Fruit fly (Drosophila melanogaster) whole organism, embryonic: Measurements from ENCODE around the gene UQCR-C1.
A peak's percentile ranks its signal among the peaks of the same experiment; 100 is the strongest.

Experiments
- Atf6 ChIP-seq: fragments of 200-800 bp; sonication (Bioruptor generic); IDR thresholded peaks from 2 replicates; pipeline ENCODE4 v1.3.6; 2022; ENCODE audit warnings: missing biosample characterization, missing genetic modification characterization
- Awh ChIP-seq: fragments of 200-800 bp; sonication (Bioruptor generic); IDR thresholded peaks from 2 replicates; pipeline ENCODE4, ENCODE4 v1.3.6; 2022; ENCODE audit warnings: missing biosample characterization, missing genetic modification characterization
- BtbVII ChIP-seq: fragments of 200-800 bp; sonication (Bioruptor generic); optimal IDR thresholded peaks from 3 replicates; lab custom pipeline; 2017; ENCODE audit warnings: missing biosample characterization, mild to moderate bottlenecking, missing genetic modification characterization
- CG10654 ChIP-seq: fragments of 200-800 bp; sonication (Bioruptor generic); optimal IDR thresholded peaks from 2 replicates; lab custom pipeline; 2016; ENCODE audit warnings: missing biosample characterization, missing genetic modification characterization
- CG11560 ChIP-seq: fragments of 200-800 bp; sonication (Bioruptor generic); IDR thresholded peaks from 3 replicates; pipeline ENCODE4 v1.3.6; 2022; ENCODE audit warnings: missing biosample characterization, missing genetic modification characterization
- CG1233 ChIP-seq: fragments of 200-800 bp; sonication (Bioruptor generic); optimal IDR thresholded peaks from 4 replicates; lab custom pipeline; 2018; ENCODE audit warnings: missing biosample characterization, mild to moderate bottlenecking, missing genetic modification characterization
- CG17385 ChIP-seq: fragments of 200-800 bp; sonication (Bioruptor generic); optimal IDR thresholded peaks from 3 replicates; lab custom pipeline; 2018; ENCODE audit warnings: missing biosample characterization, mild to moderate bottlenecking, missing genetic modification characterization
- CG3065 ChIP-seq: fragments of 200-800 bp; sonication (Bioruptor generic); optimal IDR thresholded peaks from 2 replicates; lab custom pipeline; 2016; ENCODE audit warnings: missing biosample characterization, missing genetic modification characterization
- CG31224 ChIP-seq: fragments of 200-800 bp; sonication (Bioruptor generic); IDR thresholded peaks from 2 replicates; pipeline ENCODE4 v1.3.6; 2022; ENCODE audit warnings: missing biosample characterization, missing genetic modification characterization
- CG5953 ChIP-seq: fragments of 200-800 bp; sonication (Bioruptor generic); IDR thresholded peaks from 2 replicates; pipeline ENCODE4 v1.3.6; 2022; ENCODE audit warnings: missing biosample characterization, missing genetic modification characterization
- CG8089 ChIP-seq: fragments of 200-800 bp; sonication (Bioruptor generic); optimal IDR thresholded peaks from 3 replicates; lab custom pipeline; 2016; ENCODE audit warnings: missing biosample characterization, missing genetic modification characterization
- CG8765 ChIP-seq: fragments of 200-800 bp; sonication (Bioruptor generic); IDR thresholded peaks from 2 replicates; pipeline ENCODE4 v1.3.6; 2022; ENCODE audit warnings: missing biosample characterization, missing genetic modification characterization
- CG9437 ChIP-seq: fragments of 200-800 bp; sonication (Bioruptor generic); optimal IDR thresholded peaks from 2 replicates; lab custom pipeline; 2018; ENCODE audit warnings: missing biosample characterization, mild to moderate bottlenecking, missing genetic modification characterization
- D ChIP-seq, 2 experiments: fragments of 200-800 bp in 1 of 2; fragments of >200 bp in 1 of 2; sonication (Bioruptor generic) in 1 of 2; optimal IDR thresholded peaks; 2 replicates in 1 of 2; 3 replicates in 1 of 2; lab custom pipeline; 2017; ENCODE audit warnings: mild to moderate bottlenecking in 1 of 2, missing biosample characterization in 1 of 2, missing genetic modification characterization in 1 of 2, missing genetic modification reagents in 1 of 2
- D19A ChIP-seq: fragments of 200-800 bp; optimal IDR thresholded peaks from 3 replicates; lab custom pipeline; 2019; ENCODE audit warnings: missing biosample characterization, mild to moderate bottlenecking, missing genetic modification characterization, moderate library complexity
- Deaf1 ChIP-seq: fragments of 200-800 bp; optimal IDR thresholded peaks from 3 replicates; lab custom pipeline; 2019; ENCODE audit warnings: missing biosample characterization, mild to moderate bottlenecking, missing genetic modification characterization, moderate library complexity
- Dref ChIP-seq: fragments of 200-800 bp; sonication (Bioruptor generic); IDR thresholded peaks from 2 replicates; pipeline ENCODE4 v1.3.6; 2022; ENCODE audit warnings: missing biosample characterization, missing genetic modification characterization
- Hsf ChIP-seq: fragments of 200-800 bp; sonication (Bioruptor generic); optimal IDR thresholded peaks from 3 replicates; lab custom pipeline; 2016; ENCODE audit warnings: missing biosample characterization, missing genetic modification characterization
- MTF-1 ChIP-seq: fragments of 200-800 bp; sonication (Bioruptor generic); optimal IDR thresholded peaks from 2 replicates; lab custom pipeline; 2018; ENCODE audit warnings: missing biosample characterization, mild to moderate bottlenecking, missing genetic modification characterization, borderline replicate concordance
- Mes4 ChIP-seq: fragments of 200-800 bp; sonication (Bioruptor generic); optimal IDR thresholded peaks from 2 replicates; lab custom pipeline; 2016; ENCODE audit warnings: missing biosample characterization, missing genetic modification characterization
- Neu2 ChIP-seq: fragments of 200-800 bp; sonication (Bioruptor generic); optimal IDR thresholded peaks from 3 replicates; lab custom pipeline; 2016; ENCODE audit warnings: missing biosample characterization, missing genetic modification characterization, borderline replicate concordance
- Nf-YA ChIP-seq: fragments of 200-800 bp; sonication (Bioruptor generic); IDR thresholded peaks from 2 replicates; pipeline ENCODE4 v1.3.6; 2022; ENCODE audit warnings: missing biosample characterization, missing genetic modification characterization
- Opbp ChIP-seq: fragments of 200-800 bp; sonication (Bioruptor generic); IDR thresholded peaks from 3 replicates; pipeline ENCODE4 v1.3.6; 2022; ENCODE audit warnings: missing biosample characterization, missing genetic modification characterization; ENCODE audit not compliant: partially characterized antibody
- Poxn ChIP-seq: fragments of 200-800 bp; sonication (Bioruptor generic); IDR thresholded peaks from 2 replicates; pipeline ENCODE4 v1.3.6; 2022; ENCODE audit warnings: missing biosample characterization, missing genetic modification characterization
- Side ChIP-seq: fragments of 200-800 bp; sonication (Bioruptor generic); optimal IDR thresholded peaks from 2 replicates; lab custom pipeline; 2016; ENCODE audit warnings: missing biosample characterization, missing genetic modification characterization
- Sry-β ChIP-seq: fragments of 200-800 bp; sonication (Bioruptor generic); optimal IDR thresholded peaks from 2 replicates; lab custom pipeline; 2018; ENCODE audit warnings: missing biosample characterization, mild to moderate bottlenecking, missing genetic modification characterization, moderate library complexity
- Xbp1 ChIP-seq: fragments of 200-800 bp; sonication (Bioruptor generic); optimal IDR thresholded peaks from 3 replicates; lab custom pipeline; 2016; ENCODE audit warnings: missing biosample characterization, mild to moderate bottlenecking, missing genetic modification characterization
- YL-1 ChIP-seq: fragments of 200-800 bp; sonication (Bioruptor generic); optimal IDR thresholded peaks from 3 replicates; lab custom pipeline; 2017; ENCODE audit warnings: missing biosample characterization, mild to moderate bottlenecking, missing genetic modification characterization
- dysf ChIP-seq: fragments of 200-800 bp; sonication (Bioruptor generic); IDR thresholded peaks from 3 replicates; pipeline ENCODE4 v1.3.6; 2022; ENCODE audit warnings: missing biosample characterization, missing genetic modification characterization
- fd102C ChIP-seq: fragments of 200-800 bp; sonication (Bioruptor generic); optimal IDR thresholded peaks from 2 replicates; lab custom pipeline; 2018; ENCODE audit warnings: missing biosample characterization, mild to moderate bottlenecking, missing genetic modification characterization, moderate library complexity
- fd3F ChIP-seq: fragments of 200-800 bp; sonication (Bioruptor generic); optimal IDR thresholded peaks from 2 replicates; lab custom pipeline; 2018; ENCODE audit warnings: missing biosample characterization, mild to moderate bottlenecking, missing genetic modification characterization, moderate library complexity
- gt ChIP-seq: fragments of 200-800 bp; sonication (Bioruptor generic); IDR thresholded peaks from 2 replicates; pipeline ENCODE4 v1.3.6; 2022; ENCODE audit warnings: missing biosample characterization, missing genetic modification characterization
- ham ChIP-seq: fragments of 200-800 bp; sonication (Bioruptor generic); IDR thresholded peaks from 2 replicates; pipeline ENCODE4 v1.3.6; 2022; ENCODE audit warnings: missing biosample characterization, missing genetic modification characterization
- her ChIP-seq: fragments of 200-800 bp; sonication (Bioruptor generic); optimal IDR thresholded peaks from 2 replicates; lab custom pipeline; 2016; ENCODE audit warnings: missing biosample characterization, missing genetic modification characterization
- inv ChIP-seq: fragments of 200-800 bp; sonication (Bioruptor generic); IDR thresholded peaks from 2 replicates; pipeline ENCODE4 v1.3.6; 2022; ENCODE audit warnings: missing biosample characterization, missing genetic modification characterization; ENCODE audit not compliant: partially characterized antibody
- mam ChIP-seq: fragments of 200-800 bp; sonication (Bioruptor generic); optimal IDR thresholded peaks from 3 replicates; lab custom pipeline; 2016; ENCODE audit warnings: missing biosample characterization, missing genetic modification characterization
- onecut ChIP-seq: fragments of 200-800 bp; sonication (Bioruptor generic); IDR thresholded peaks from 2 replicates; pipeline ENCODE4 v1.3.6; 2022; ENCODE audit warnings: missing biosample characterization, missing genetic modification characterization
- pfk ChIP-seq: fragments of 200-800 bp; sonication (Bioruptor generic); optimal IDR thresholded peaks from 2 replicates; lab custom pipeline; 2018; ENCODE audit warnings: missing biosample characterization, mild to moderate bottlenecking, missing genetic modification characterization, moderate library complexity
- psq ChIP-seq: fragments of 200-800 bp; sonication (Bioruptor generic); optimal IDR thresholded peaks from 2 replicates; lab custom pipeline; 2017; ENCODE audit warnings: missing biosample characterization, missing genetic modification characterization
- rib ChIP-seq: fragments of 200-800 bp; sonication (Bioruptor generic); IDR thresholded peaks from 2 replicates; pipeline ENCODE4 v1.3.6; 2022; ENCODE audit warnings: missing biosample characterization, missing genetic modification characterization
- row ChIP-seq: fragments of 200-800 bp; sonication (Bioruptor generic); IDR thresholded peaks from 3 replicates; pipeline ENCODE4 v1.3.6; 2022; ENCODE audit warnings: missing biosample characterization, missing genetic modification characterization
- salm ChIP-seq: fragments of 200-800 bp; sonication (Bioruptor generic); optimal IDR thresholded peaks from 2 replicates; lab custom pipeline; 2018; ENCODE audit warnings: missing biosample characterization, mild to moderate bottlenecking, missing genetic modification characterization
- sc ChIP-seq, 3 experiments: fragments of >200 bp in 2 of 3; fragments of 200-800 bp in 1 of 3; sonication (Bioruptor generic) in 1 of 3; optimal IDR thresholded peaks; 2 replicates in 2 of 3; 3 replicates in 1 of 3; lab custom pipeline; 2017; ENCODE audit warnings: mild to moderate bottlenecking in 1 of 3, missing biosample characterization in 1 of 3, missing genetic modification characterization in 1 of 3, missing genetic modification reagents in 1 of 3
- shn ChIP-seq: fragments of 200-800 bp; sonication (Bioruptor generic); optimal IDR thresholded peaks from 3 replicates; lab custom pipeline; 2016; ENCODE audit warnings: missing biosample characterization, missing genetic modification characterization
- sima ChIP-seq: fragments of 200-800 bp; sonication (Bioruptor generic); optimal IDR thresholded peaks from 2 replicates; lab custom pipeline; 2016; ENCODE audit warnings: missing biosample characterization, missing genetic modification characterization
- tll ChIP-seq, 2 experiments: fragments of 200-800 bp in 1 of 2; fragments of >200 bp in 1 of 2; sonication (Bioruptor generic) in 1 of 2; optimal IDR thresholded peaks; 2 replicates each; lab custom pipeline; 2017 to 2019; ENCODE audit warnings: missing biosample characterization in 2 of 2, missing genetic modification characterization in 2 of 2, mild to moderate bottlenecking in 1 of 2, moderate library complexity in 1 of 2
- tx ChIP-seq: fragments of 200-800 bp; sonication (Bioruptor generic); optimal IDR thresholded peaks from 2 replicates; lab custom pipeline; 2016; ENCODE audit warnings: missing biosample characterization, missing genetic modification characterization
- yki ChIP-seq: fragments of >200 bp; optimal IDR thresholded peaks from 3 replicates; lab custom pipeline; 2018
- zfh1 ChIP-seq: fragments of 200-800 bp; sonication (Bioruptor generic); IDR thresholded peaks from 3 replicates; pipeline ENCODE4 v1.3.6; 2022; ENCODE audit warnings: missing biosample characterization, missing genetic modification characterization
- zfh2 ChIP-seq: fragments of 200-800 bp; sonication (Bioruptor generic); optimal IDR thresholded peaks from 2 replicates; lab custom pipeline; 2016; ENCODE audit warnings: missing biosample characterization, missing genetic modification characterization

The UQCR-C1 gene

DNA sequence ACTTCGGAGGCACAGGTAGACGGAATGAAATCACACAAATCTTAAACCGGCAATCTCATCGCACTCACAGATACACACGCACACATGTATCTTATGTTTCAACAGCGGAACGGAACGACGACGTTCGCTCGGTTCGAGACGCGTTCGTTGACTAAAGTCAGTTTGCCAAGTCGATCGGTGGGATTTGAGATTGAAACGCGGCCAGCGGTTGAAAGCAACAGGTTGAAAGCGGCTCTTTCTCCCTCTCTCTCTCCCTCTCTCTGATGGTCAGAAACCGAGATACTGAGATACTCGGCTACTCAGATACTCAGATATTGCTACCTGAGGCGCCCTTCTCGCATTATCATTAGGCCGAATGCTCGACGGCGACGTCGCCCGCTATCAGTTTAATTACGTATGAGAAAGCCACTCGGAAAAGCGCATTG lies 36.3 kb upstream of the UQCR-C1 start (continued):
- TF ChIP-seq CG8765 (GFP tag; lab: Robert Waterston, UW) (no peak), sc (optimal IDR thresholded peaks at IDR 0.05; lab: Kevin White, UChicago) (no peak), sc (GFP tag; optimal IDR thresholded peaks at IDR 0.05; lab: Kevin White, UChicago) (no peak), pfk (GFP tag; lab: Kevin White, UChicago) (peak; percentile 85), CG9437 (GFP tag; lab: Kevin White, UChicago) (no peak), shn (GFP tag; lab: Kevin White, UChicago) (no peak), Mes4 (GFP tag; lab: Kevin White, UChicago) (no peak), CG11560 (tag; lab: Robert Waterston, UW) (no peak), Hsf (GFP tag; lab: Kevin White, UChicago) (peak; percentile 24), mam (no peak), onecut (GFP tag; lab: Robert Waterston, UW) (peak; percentile 35), BtbVII (GFP tag; lab: Kevin White, UChicago) (peak; percentile 84), Sry-β (GFP tag; lab: Kevin White, UChicago) (no peak), dysf (GFP tag; lab: Robert Waterston, UW) (peak; percentile 28; the same call in 1 of the 3 replicates), Neu2 (no peak), psq (GFP tag; lab: Kevin White, UChicago) (no peak), inv (GFP tag; lab: Robert Waterston, UW) (no peak), CG10654 (GFP tag; lab: Kevin White, UChicago) (no peak), fd102C (GFP tag; lab: Kevin White, UChicago) (no peak), yki (lab: Kevin White, UChicago) (peak; percentile 35), her (peak; percentile 64), rib (0 out of 2 replicates have a peak, but pooled peaks have one; percentile 48), sima (GFP tag; lab: Kevin White, UChicago) (no peak), zfh2 (GFP tag; lab: Kevin White, UChicago) (no peak), salm (tag; lab: Kevin White, UChicago) (no peak), gt (no peak), CG5953 (no peak), tll (GFP tag; optimal IDR thresholded peaks at IDR 0.05; lab: Kevin White, UChicago) (peak in 1 of 2 experiments; percentile 97), Awh (GFP tag; lab: Robert Waterston, UW) (peak; percentile 47; the same call in 1 of the 2 replicates), D (optimal IDR thresholded peaks at IDR 0.05; lab: Kevin White, UChicago) (peak; percentile 54), D (GFP tag; optimal IDR thresholded peaks at IDR 0.05; lab: Kevin White, UChicago) (no peak), MTF-1 (GFP tag; lab: Kevin White, UChicago) (peak; percentile 17), CG8089 (GFP tag; lab: Kevin White, UChicago) (no peak), ham (GFP tag; lab: Robert Waterston, UW) (no peak), CG17385 (GFP tag; lab: Kevin White, UChicago) (peak; percentile 68), YL-1 (GFP tag; lab: Kevin White, UChicago) (peak; percentile 38), D19A (tag; lab: Kevin White, UChicago) (no peak), zfh1 (no peak), Dref (GFP tag; lab: Robert Waterston, UW) (no peak), Xbp1 (GFP tag; lab: Kevin White, UChicago) (no peak), Poxn (no peak), CG3065 (no peak), Opbp (GFP tag; lab: Robert Waterston, UW) (peak; percentile 41; the same call in 2 of the 3 replicates), Side (GFP tag; lab: Kevin White, UChicago) (peak; percentile 59), row (GFP tag; lab: Robert Waterston, UW) (no peak), Atf6 (GFP tag; lab: Robert Waterston, UW) (peak; percentile 50; the same call in 1 of the 2 replicates), fd3F (GFP tag; lab: Kevin White, UChicago) (no peak), Deaf1 (tag; lab: Kevin White, UChicago) (peak; percentile 87), CG31224 (GFP tag; lab: Robert Waterston, UW) (no peak), tx (no peak), CG1233 (GFP tag; lab: Kevin White, UChicago) (peak; percentile 16), Nf-YA (GFP tag; lab: Robert Waterston, UW) (no peak)
